Worm (Caenorhabditis elegans): ENCODE data around the gene C37C3.1.

DNA sequence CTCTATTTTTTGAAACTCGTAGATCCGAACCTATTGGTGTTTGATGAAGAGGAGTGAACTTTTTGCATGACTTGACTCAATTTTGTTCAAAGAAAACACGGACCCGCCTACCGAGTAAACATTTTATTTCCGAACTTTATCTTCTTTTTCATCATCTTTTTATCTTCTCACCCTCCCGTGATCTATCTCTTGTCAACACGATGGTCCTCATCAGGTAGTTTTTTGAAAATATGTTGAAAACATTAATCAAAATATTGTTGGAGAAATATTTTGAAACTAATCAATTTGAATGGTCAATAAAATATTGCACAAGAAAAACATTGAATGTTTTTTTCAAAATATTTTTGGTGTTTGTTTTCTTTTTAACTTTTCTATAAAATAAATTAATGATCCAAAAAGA, 50.7 kb downstream of the C37C3.1 start:
- TF ChIP-seq egl-27 (tag; optimal IDR thresholded peaks at IDR 0.05) = no peak
- TF ChIP-seq fkh-10 (GFP tag; optimal IDR thresholded peaks at IDR 0.05) = peak; percentile 1
- no peak for TF ChIP-seq ztf-11 (tag; optimal IDR thresholded peaks at IDR 0.05)
- TF ChIP-seq fos-1 (tag; optimal IDR thresholded peaks at IDR 0.05) = no peak
- no peak for TF ChIP-seq unc-62 (GFP tag; optimal IDR thresholded peaks at IDR 0.05)
- no peak for TF ChIP-seq ceh-9 (tag; optimal IDR thresholded peaks at IDR 0.05)
